Fruit fly (Drosophila melanogaster) whole organism, adult: ENCODE data around the gene CG13314.

Experiments
- CG11617 ChIP-seq: fragments of 200-800 bp; sonication (Bioruptor generic); optimal IDR thresholded peaks from 2 replicates; lab custom pipeline; 2017; ENCODE audit warnings: mild to moderate bottlenecking, missing biosample characterization, missing genetic modification reagents, missing genetic modification characterization
- CG12768 ChIP-seq: fragments of 200-800 bp; sonication (Bioruptor generic); optimal IDR thresholded peaks from 2 replicates; lab custom pipeline; 2017; ENCODE audit warnings: missing biosample characterization, missing genetic modification characterization, mild to moderate bottlenecking, moderate library complexity, missing genetic modification reagents
- CG33017 ChIP-seq: fragments of 200-800 bp; sonication (Bioruptor generic); optimal IDR thresholded peaks from 2 replicates; lab custom pipeline; 2018; ENCODE audit warnings: missing biosample characterization, mild to moderate bottlenecking, missing genetic modification characterization, moderate library complexity
- CG7101 ChIP-seq: fragments of 200-800 bp; sonication (Bioruptor generic); optimal IDR thresholded peaks from 2 replicates; lab custom pipeline; 2018; ENCODE audit warnings: missing biosample characterization, mild to moderate bottlenecking, missing genetic modification characterization, moderate library complexity
- Mnt ChIP-seq: fragments of 200-800 bp; sonication (Bioruptor generic); optimal IDR thresholded peaks from 2 replicates; lab custom pipeline; 2016; ENCODE audit warnings: missing biosample characterization, mild to moderate bottlenecking, missing genetic modification characterization
- kay ChIP-seq: fragments of 200-800 bp; sonication (Bioruptor generic); peaks from one replicate; lab custom pipeline; 2016; ENCODE audit warnings: missing biosample characterization, missing genetic modification characterization, borderline replicate concordance
- ovo ChIP-seq: fragments of 200-800 bp; sonication (Bioruptor generic); optimal IDR thresholded peaks from 2 replicates; lab custom pipeline; 2016; ENCODE audit warnings: missing biosample characterization, missing genetic modification characterization
- tj ChIP-seq: fragments of 200-800 bp; sonication (Bioruptor generic); optimal IDR thresholded peaks from 3 replicates; lab custom pipeline; 2017; ENCODE audit warnings: missing biosample characterization, mild to moderate bottlenecking, missing genetic modification characterization, moderate library complexity

DNA sequence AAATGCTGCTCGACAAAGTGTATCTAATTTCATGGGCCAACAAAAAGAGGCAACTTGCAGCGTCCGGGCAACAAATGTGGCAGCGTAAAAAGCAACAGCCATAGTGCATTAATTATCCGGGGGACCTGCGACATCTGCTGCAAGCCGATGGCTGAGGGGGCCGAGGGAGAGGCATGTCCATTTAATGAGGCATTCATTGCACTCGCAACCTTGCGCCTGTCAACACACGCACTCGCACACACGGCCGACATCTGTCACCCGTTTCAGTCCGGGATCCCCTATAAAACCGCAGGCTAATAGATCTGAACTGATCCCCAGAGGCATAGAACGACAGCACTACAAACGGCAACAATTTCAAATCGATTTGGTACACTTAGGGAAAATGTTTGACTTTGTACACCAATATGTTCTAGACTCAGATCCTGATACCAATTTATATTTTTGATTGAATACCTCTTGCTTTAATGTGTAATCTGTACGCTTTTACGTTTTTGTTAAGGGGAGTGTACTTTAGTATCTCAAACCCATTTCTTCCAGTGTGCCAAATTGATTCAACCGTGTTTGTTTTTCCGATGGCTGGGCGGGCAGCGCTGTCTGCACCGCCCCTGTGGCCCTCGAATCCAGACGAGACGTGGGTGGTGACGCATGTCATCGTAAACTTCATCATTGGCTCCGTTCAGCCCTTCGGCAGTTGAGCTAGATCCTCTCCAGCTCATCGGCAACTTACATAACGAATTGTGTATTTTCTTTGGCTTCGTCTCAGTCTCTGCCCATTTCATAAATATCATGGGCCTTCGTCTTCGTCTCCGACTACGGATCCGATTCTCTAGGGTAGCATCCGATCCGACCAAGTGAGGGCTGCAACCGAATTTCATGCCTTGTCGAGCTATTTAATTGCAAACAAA is 30.1 kb downstream of the CG13314 start:
- TF ChIP-seq CG33017 (no peak), CG11617 (GFP tag; lab: Kevin White, UChicago) (no peak), kay (GFP tag; lab: Kevin White, UChicago) (no peak), CG12768 (GFP tag; lab: Kevin White, UChicago) (no peak), Mnt (GFP tag; lab: Kevin White, UChicago) (no peak), tj (GFP tag; lab: Kevin White, UChicago) (no peak), ovo (no peak), CG7101 (tag; lab: Kevin White, UChicago) (no peak)
